Worm (Caenorhabditis elegans): Measurements from ENCODE around the gene F54H12.4.

F54H12.4 gene

DNA sequence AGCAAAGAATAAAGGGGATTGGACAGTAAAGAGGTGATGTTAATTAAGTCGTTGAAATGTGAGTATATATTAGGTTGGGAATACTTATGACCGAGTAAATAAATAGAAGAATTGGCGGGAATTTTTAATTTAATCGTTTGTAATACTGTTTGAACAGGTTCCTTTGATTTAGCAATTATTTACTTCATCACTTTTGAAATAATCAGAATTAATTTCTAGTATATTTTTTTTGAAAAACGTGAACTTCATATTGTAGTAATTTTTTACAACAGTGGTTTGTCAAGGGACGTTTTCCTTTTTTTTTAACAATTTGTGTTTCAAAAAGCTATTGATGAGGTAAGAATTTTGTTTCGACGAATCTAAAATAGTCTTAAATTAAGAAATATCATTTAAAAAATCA lies 40.3 kb downstream of the F54H12.4 start, which contains the start of gene C29E4.17:
Gene C29E4.17 (plus strand): TSS at position 301 of the 400 bp plus-strand sequence.
- TF ChIP-seq pbrm-1 (GFP tag; IDR thresholded peaks at IDR 0.05) (no peak), snpc-1.3 (tag; optimal IDR thresholded peaks at IDR 0.05; ENCODE audit: insufficient read depth) (no peak), hmg-20 (GFP tag; IDR thresholded peaks at IDR 0.05) (no peak), nhr-80 (tag; optimal IDR thresholded peaks at IDR 0.05) (no peak), ztf-18 (tag; optimal IDR thresholded peaks at IDR 0.05) (no peak), fkh-3 (tag; optimal IDR thresholded peaks at IDR 0.05) (no peak), chd-7 (tag; optimal IDR thresholded peaks at IDR 0.05) (no peak), egrh-3 (GFP tag; IDR thresholded peaks at IDR 0.05) (no peak), mes-4 (tag; optimal IDR thresholded peaks at IDR 0.05) (no peak)

DNA sequence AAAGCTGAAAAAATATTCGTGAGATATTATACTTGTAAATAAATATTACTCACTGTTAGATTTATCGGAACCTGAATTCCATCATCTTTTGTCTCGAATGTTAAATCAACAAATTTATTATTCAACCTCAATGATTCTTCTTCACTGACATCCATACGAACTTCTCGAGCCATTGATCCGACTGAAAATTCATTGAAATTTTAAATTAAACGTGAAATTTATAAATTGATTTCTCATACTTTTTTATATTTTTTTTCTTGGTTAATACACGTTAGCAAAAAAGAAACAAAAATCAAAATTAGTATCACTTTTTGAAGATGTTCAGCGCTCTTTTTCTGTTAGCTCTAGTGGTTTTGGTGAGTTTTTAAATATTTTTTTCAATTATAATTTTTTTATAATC lies 42.7 kb downstream of the F54H12.4 start, which contains the start of gene C29E4.14:
Gene C29E4.14 (plus strand): TSS at position 301 of the 400 bp plus-strand sequence.
- TF ChIP-seq attf-5 (GFP tag; optimal IDR thresholded peaks at IDR 0.05) (no peak), lin-26 (GFP tag; IDR thresholded peaks at IDR 0.05) (no peak), ceh-40 (GFP tag; IDR thresholded peaks at IDR 0.05) (no peak), madf-10 (tag; optimal IDR thresholded peaks at IDR 0.05) (no peak), mes-4 (tag; optimal IDR thresholded peaks at IDR 0.05) (no peak), madf-3 (GFP tag; IDR thresholded peaks at IDR 0.05) (no peak), repo-1 (tag; optimal IDR thresholded peaks at IDR 0.05) (no peak), snpc-1.3 (tag; optimal IDR thresholded peaks at IDR 0.05; ENCODE audit: insufficient read depth) (no peak)

DNA sequence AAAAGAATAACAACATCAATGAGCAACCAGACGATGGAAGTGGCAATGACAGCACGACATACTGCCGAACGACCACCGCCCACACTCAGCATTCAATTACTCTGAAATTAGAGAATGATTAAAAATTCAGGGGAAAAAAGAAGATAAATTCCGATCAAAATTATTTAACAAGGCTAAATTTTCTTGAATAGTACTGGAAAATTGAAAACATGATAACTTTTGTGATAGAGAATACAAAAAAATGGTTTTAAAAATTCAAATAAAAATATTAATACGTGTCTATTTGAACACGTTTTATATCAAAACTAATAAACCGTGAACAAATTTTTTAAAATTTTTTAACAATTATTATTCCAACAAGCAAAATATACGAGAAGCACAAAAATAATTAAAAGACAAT lies 44.9 kb downstream of the F54H12.4 start, which contains the start of gene gly-3:
Gene gly-3 (minus strand): TSS at position 101 of the 400 bp plus-strand sequence.
- TF ChIP-seq akir-1 (GFP tag; optimal IDR thresholded peaks at IDR 0.05) (no peak), F57A8.1 (GFP tag; optimal IDR thresholded peaks at IDR 0.05) (no peak), let-607 (tag; optimal IDR thresholded peaks at IDR 0.05) (no peak), attf-6 (GFP tag; IDR thresholded peaks at IDR 0.05) (no peak), B0261.1 (tag; optimal IDR thresholded peaks at IDR 0.05) (no peak), zfh-2 (GFP tag; conservative IDR thresholded peaks at IDR 0.05) (no peak), F10E7.11 (tag; optimal IDR thresholded peaks at IDR 0.05) (no peak), K11D2.4 (GFP tag; IDR thresholded peaks at IDR 0.05) (no peak), him-1 (tag; optimal IDR thresholded peaks at IDR 0.05) (no peak), ztf-6 (GFP tag; IDR thresholded peaks at IDR 0.05) (no peak), cebp-2 (GFP tag; IDR thresholded peaks at IDR 0.05) (no peak), die-1 (tag; optimal IDR thresholded peaks at IDR 0.05) (no peak), hmg-20 (GFP tag; IDR thresholded peaks at IDR 0.05) (no peak), lsl-1 (GFP tag; optimal IDR thresholded peaks at IDR 0.05) (no peak), nhr-80 (tag; optimal IDR thresholded peaks at IDR 0.05) (no peak), F33H1.4 (GFP tag; IDR thresholded peaks at IDR 0.05) (no peak), hlh-26 (GFP tag; conservative IDR thresholded peaks at IDR 0.05) (no peak), tlf-1 (GFP tag; optimal IDR thresholded peaks at IDR 0.05) (no peak), Y79H2A.3 (GFP tag; conservative IDR thresholded peaks at IDR 0.05) (no peak), Y67H2A.10 (GFP tag; conservative IDR thresholded peaks at IDR 0.05) (no peak)

DNA sequence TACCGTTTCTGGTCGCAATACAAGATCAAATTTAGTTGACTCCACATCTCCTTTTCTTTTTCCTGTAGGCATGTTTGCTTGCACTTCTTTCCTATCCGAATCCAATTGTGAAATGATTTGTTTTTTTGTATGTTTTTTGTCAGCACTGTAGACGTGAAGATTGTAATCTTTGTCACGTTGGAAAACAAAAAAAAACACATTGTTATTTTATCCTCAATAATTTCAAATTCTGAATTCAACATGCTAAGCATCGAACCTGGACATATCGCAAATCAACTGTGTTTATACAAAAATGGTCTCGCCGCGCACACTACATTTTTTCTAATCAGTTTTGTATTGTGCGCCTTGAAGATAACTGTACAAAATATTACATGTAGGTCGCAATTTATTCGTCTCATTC lies 49.1 kb downstream of the F54H12.4 start, which contains the start of gene ZK688.12:
Gene ZK688.12 (minus strand): TSS at position 101 of the 400 bp plus-strand sequence.
- TF ChIP-seq madf-3 (GFP tag; IDR thresholded peaks at IDR 0.05) (no peak), ccch-3 (GFP tag; optimal IDR thresholded peaks at IDR 0.05) (no peak), gei-17 (GFP tag; optimal IDR thresholded peaks at IDR 0.05) (no peak), cebp-1 (GFP tag; IDR thresholded peaks at IDR 0.05) (no peak), cebp-1 (tag; optimal IDR thresholded peaks at IDR 0.05) (no peak), ztf-3 (GFP tag; optimal IDR thresholded peaks at IDR 0.05) (no peak), fkh-3 (tag; optimal IDR thresholded peaks at IDR 0.05) (no peak), hlh-26 (GFP tag; conservative IDR thresholded peaks at IDR 0.05) (no peak), ZK185.1 (tag; optimal IDR thresholded peaks at IDR 0.05; ENCODE audit: poor library complexity, severe bottlenecking) (no peak), ceh-58 (GFP tag; IDR thresholded peaks at IDR 0.05) (no peak), ekl-4 (GFP tag; IDR thresholded peaks at IDR 0.05) (no peak), ceh-91 (GFP tag; IDR thresholded peaks at IDR 0.05) (no peak), F33H1.4 (GFP tag; IDR thresholded peaks at IDR 0.05) (no peak), ceh-40 (GFP tag; IDR thresholded peaks at IDR 0.05) (no peak), C06A6.2 (GFP tag; conservative IDR thresholded peaks at IDR 0.05) (no peak), ztf-25 (GFP tag; IDR thresholded peaks at IDR 0.05) (no peak), lag-1 (GFP tag; IDR thresholded peaks at IDR 0.05) (no peak)
